Fruit fly (Drosophila melanogaster): ENCODE measurements around the gene CG34302.

CG34302 gene

DNA sequence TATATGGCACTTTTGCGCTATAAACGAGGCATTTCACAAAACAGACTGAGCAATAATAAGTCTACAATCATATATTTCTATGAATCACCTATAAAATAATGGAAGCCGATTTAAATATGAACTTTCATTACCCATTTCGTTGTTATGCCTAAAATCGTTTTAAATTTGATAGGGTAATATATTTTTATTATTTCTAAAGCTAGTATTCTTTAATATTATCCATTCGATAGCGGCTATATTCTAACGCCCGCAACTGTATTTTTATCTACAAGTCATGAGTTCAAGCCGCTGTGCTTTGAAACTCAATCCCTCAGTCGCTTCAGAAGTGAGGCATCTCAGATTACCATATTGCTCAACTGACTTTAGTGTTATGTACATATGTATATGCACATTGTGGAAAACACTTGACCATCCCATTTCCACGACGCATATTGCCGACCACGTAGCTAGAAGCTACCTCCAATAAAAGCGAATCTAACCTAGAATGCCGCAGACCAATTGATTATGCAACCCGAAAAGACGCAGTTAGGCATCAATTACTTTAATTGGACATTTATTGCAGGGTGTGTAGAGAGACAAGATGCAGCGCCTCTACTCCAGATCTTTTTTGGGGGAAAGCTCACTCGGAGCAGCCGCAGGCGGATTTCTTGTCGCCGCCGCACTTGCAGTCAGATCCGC, 40.2 kb downstream of the CG34302 start (continued):
- no peak for TF ChIP-seq CG2889 (GFP tag; IDR thresholded peaks at IDR 0.05)
- no peak for TF ChIP-seq unc-4 (GFP tag; IDR thresholded peaks at IDR 0.05; ENCODE audit: partially characterized antibody)
- TF ChIP-seq Ptx1 (GFP tag; IDR thresholded peaks at IDR 0.05) = peak; percentile 16; the same call in 1 of the 2 replicates
- no peak for TF ChIP-seq CG34422 (GFP tag; IDR thresholded peaks at IDR 0.05)
- TF ChIP-seq CG17802 (tag; optimal IDR thresholded peaks at IDR 0.05) = no peak
- no peak for TF ChIP-seq ab (GFP tag; optimal IDR thresholded peaks at IDR 0.05)
- TF ChIP-seq unpg (GFP tag; optimal IDR thresholded peaks at IDR 0.05) = peak; percentile 47
- no peak for TF ChIP-seq Lhr (GFP tag; optimal IDR thresholded peaks at IDR 0.05)
- no peak for TF ChIP-seq CG2875 (GFP tag; optimal IDR thresholded peaks at IDR 0.05)
- no peak for TF ChIP-seq trh (GFP tag; optimal IDR thresholded peaks at IDR 0.05)
- TF ChIP-seq Aef1 (GFP tag; IDR thresholded peaks at IDR 0.05) = no peak
- no peak for TF ChIP-seq Oli (tag; optimal IDR thresholded peaks at IDR 0.05)
- no peak for TF ChIP-seq CG32772 (GFP tag; IDR thresholded peaks at IDR 0.05)
- no peak for TF ChIP-seq Optix (GFP tag; IDR thresholded peaks at IDR 0.05)
- no peak for TF ChIP-seq stc (GFP tag; IDR thresholded peaks at IDR 0.05)
- TF ChIP-seq jumu (GFP tag; optimal IDR thresholded peaks at IDR 0.05) = no peak
- no peak for TF ChIP-seq CG1024 (GFP tag; IDR thresholded peaks at IDR 0.05)
- no peak for TF ChIP-seq Kr (GFP tag; optimal IDR thresholded peaks at IDR 0.05)
- TF ChIP-seq CG17328 (GFP tag; IDR thresholded peaks at IDR 0.05) = no peak
- TF ChIP-seq CG14965 (GFP tag; optimal IDR thresholded peaks at IDR 0.05; ENCODE audit: borderline replicate concordance) = no peak
- TF ChIP-seq shn (GFP tag; optimal IDR thresholded peaks at IDR 0.05) = no peak
- peak; percentile 25 for TF ChIP-seq Sox102F (GFP tag; optimal IDR thresholded peaks at IDR 0.05)
- TF ChIP-seq CG10209 (GFP tag; optimal IDR thresholded peaks at IDR 0.05) = no peak
- TF ChIP-seq CoRest (tag; optimal IDR thresholded peaks at IDR 0.05) = no peak
- no peak for TF ChIP-seq CG11560 (tag; IDR thresholded peaks at IDR 0.05)
- TF ChIP-seq Mad (GFP tag; optimal IDR thresholded peaks at IDR 0.05) = no peak
- peak; percentile 50 for TF ChIP-seq CG8388 (GFP tag; optimal IDR thresholded peaks at IDR 0.05)
- TF ChIP-seq sisA (GFP tag; IDR thresholded peaks at IDR 0.05) = no peak
- no peak for TF ChIP-seq aop (GFP tag; IDR thresholded peaks at IDR 0.05)
- TF ChIP-seq gsb-n (tag; optimal IDR thresholded peaks at IDR 0.05) = peak; percentile 14
- no peak for TF ChIP-seq ERR (GFP tag; optimal IDR thresholded peaks at IDR 0.05)
- TF ChIP-seq sob (GFP tag; IDR thresholded peaks at IDR 0.05) = no peak
- TF ChIP-seq salm (tag; optimal IDR thresholded peaks at IDR 0.05) = no peak
- TF ChIP-seq da (GFP tag; optimal IDR thresholded peaks at IDR 0.05) = no peak
- TF ChIP-seq CG14014 (GFP tag; IDR thresholded peaks at IDR 0.05) = no peak
- no peak for TF ChIP-seq Spps (tag; optimal IDR thresholded peaks at IDR 0.05)
- TF ChIP-seq cad (GFP tag; optimal IDR thresholded peaks at IDR 0.05) = no peak
- TF ChIP-seq vnd (GFP tag; IDR thresholded peaks at IDR 0.05; ENCODE audit: partially characterized antibody) = no peak
- TF ChIP-seq twi (tag; optimal IDR thresholded peaks at IDR 0.05) = no peak
- TF ChIP-seq emc (GFP tag; optimal IDR thresholded peaks at IDR 0.05) = no peak
- TF ChIP-seq CG15696 (tag; optimal IDR thresholded peaks at IDR 0.05) = no peak
- no peak for TF ChIP-seq CG12236 (GFP tag; optimal IDR thresholded peaks at IDR 0.05)
- TF ChIP-seq CG31441 (GFP tag; IDR thresholded peaks at IDR 0.05) = peak; percentile 39; the same call in 1 of the 2 replicates
- TF ChIP-seq CG13287 (GFP tag; IDR thresholded peaks at IDR 0.05; ENCODE audit: partially characterized antibody) = no peak
- no peak for TF ChIP-seq Vsx1 (GFP tag; optimal IDR thresholded peaks at IDR 0.05)
- TF ChIP-seq CG33557 (GFP tag; optimal IDR thresholded peaks at IDR 0.05) = no peak
- no peak for TF ChIP-seq pb (GFP tag; optimal IDR thresholded peaks at IDR 0.05)
- peak; percentile 2 for TF ChIP-seq Fer1 (GFP tag; optimal IDR thresholded peaks at IDR 0.05)
- TF ChIP-seq Adf1 (GFP tag; IDR thresholded peaks at IDR 0.05) = no peak
- no peak for TF ChIP-seq HmgD (GFP tag; optimal IDR thresholded peaks at IDR 0.05)
- TF ChIP-seq fru (optimal IDR thresholded peaks at IDR 0.05) = no peak
- TF ChIP-seq NFAT (GFP tag; IDR thresholded peaks at IDR 0.05) = no peak

Measured in whole organism, embryonic.